Worm (Caenorhabditis elegans) whole organism, L4 larva: Measurements from ENCODE around the gene tctn-1.

ENCODE experiments used
- F49E8.2 ChIP-seq: sonication (generic microtip); optimal IDR thresholded peaks from 2 replicates; lab custom pipeline; 2016; ENCODE audit warnings: missing compliant biosample characterization, mild to moderate bottlenecking, missing genetic modification characterization, borderline replicate concordance
- R02D3.7 ChIP-seq: fragments of 150-350 bp; sonication (generic microtip); optimal IDR thresholded peaks from 3 replicates; lab custom pipeline; 2014; ENCODE audit warnings: missing biosample characterization, missing genetic modification characterization
- Y105C5A.15 ChIP-seq: fragments of 200-800 bp; sonication (Bioruptor generic); IDR thresholded peaks from 2 replicates; pipeline ENCODE4 v1.3.6; 2022; ENCODE audit warnings: missing genetic modification characterization, missing compliant biosample characterization
- Y5F2A.4 ChIP-seq: fragments of 200-800 bp; sonication (Bioruptor generic); optimal IDR thresholded peaks from 2 replicates; lab custom pipeline; 2018; ENCODE audit warnings: mild to moderate bottlenecking, missing genetic modification characterization, missing compliant biosample characterization
- aha-1 ChIP-seq: fragments of 150-350 bp; peaks from one replicate; lab custom pipeline; 2014; ENCODE audit warnings: missing biosample characterization, missing genetic modification characterization
- arid-1 ChIP-seq: fragments of 200-800 bp; sonication (Bioruptor generic); conservative IDR thresholded peaks from 2 replicates; pipeline ENCODE4 v1.3.6; 2022; ENCODE audit warnings: missing genetic modification reagents, missing genetic modification characterization, missing compliant biosample characterization
- ceh-32 ChIP-seq: sonication (generic microtip); optimal IDR thresholded peaks from 2 replicates; lab custom pipeline; 2016; ENCODE audit warnings: mild to moderate bottlenecking, missing genetic modification characterization, missing compliant biosample characterization; ENCODE audit not compliant: poor library complexity
- cey-2 ChIP-seq: sonication (generic microtip); optimal IDR thresholded peaks from 3 replicates; lab custom pipeline; 2017; ENCODE audit warnings: missing genetic modification characterization, mild to moderate bottlenecking, missing compliant biosample characterization, antibody characterized with exemption, borderline replicate concordance; ENCODE audit not compliant: insufficient read depth
- ctbp-1 ChIP-seq: fragments of 200-800 bp; sonication (Bioruptor generic); IDR thresholded peaks from 2 replicates; pipeline ENCODE4 v1.3.6; 2022; ENCODE audit warnings: missing genetic modification reagents, missing genetic modification characterization, missing compliant biosample characterization
- daf-16 ChIP-seq, 3 experiments: sonication (generic microtip); optimal IDR thresholded peaks; 2 replicates each; lab custom pipeline; 2016 to 2017; ENCODE audit warnings: missing genetic modification characterization in 3 of 3, missing genetic modification reagents in 3 of 3, mild to moderate bottlenecking in 2 of 3, missing compliant biosample characterization in 2 of 3, missing biosample characterization in 1 of 3, moderate library complexity in 1 of 3
- dpl-1 ChIP-seq: fragments of 150-350 bp; optimal IDR thresholded peaks from 2 replicates; lab custom pipeline; 2014; ENCODE audit warnings: missing biosample characterization, missing genetic modification reagents, missing genetic modification characterization
- dve-1 ChIP-seq: sonication (generic microtip); optimal IDR thresholded peaks from 2 replicates; lab custom pipeline; 2017; ENCODE audit warnings: antibody characterized with exemption, mild to moderate bottlenecking, missing genetic modification characterization, missing compliant biosample characterization; ENCODE audit not compliant: insufficient read depth
- egl-27 ChIP-seq: sonication (generic microtip); optimal IDR thresholded peaks from 3 replicates; lab custom pipeline; 2017; ENCODE audit warnings: missing biosample characterization, missing genetic modification reagents, missing genetic modification characterization
- fkh-10 ChIP-seq: fragments of 150-350 bp; optimal IDR thresholded peaks from 2 replicates; lab custom pipeline; 2014; ENCODE audit warnings: missing biosample characterization, missing genetic modification reagents, missing genetic modification characterization
- fos-1 ChIP-seq: fragments of 150-350 bp; optimal IDR thresholded peaks from 2 replicates; lab custom pipeline; 2014; ENCODE audit warnings: missing biosample characterization, missing genetic modification characterization
- hlh-11 ChIP-seq: fragments of 200-800 bp; sonication (Bioruptor generic); optimal IDR thresholded peaks from 2 replicates; lab custom pipeline; 2018; ENCODE audit warnings: mild to moderate bottlenecking, missing genetic modification characterization, missing compliant biosample characterization
- hmg-1.1 ChIP-seq: fragments of 200-800 bp; sonication (Bioruptor generic); IDR thresholded peaks from 2 replicates; pipeline ENCODE4 v1.3.6; 2022; ENCODE audit warnings: missing genetic modification reagents, missing genetic modification characterization, missing compliant biosample characterization
- lin-1 ChIP-seq: fragments of 200-800 bp; sonication (Bioruptor generic); IDR thresholded peaks from 2 replicates; pipeline ENCODE4 v1.3.6; 2022; ENCODE audit warnings: missing genetic modification reagents, missing genetic modification characterization, missing compliant biosample characterization
- lin-13 ChIP-seq: fragments of 150-350 bp; optimal IDR thresholded peaks from 2 replicates; lab custom pipeline; 2014; ENCODE audit warnings: missing biosample characterization, missing genetic modification reagents, missing genetic modification characterization
- lsy-2 ChIP-seq, 2 experiments: fragments of 150-350 bp in 1 of 2; sonication (generic microtip) in 1 of 2; optimal IDR thresholded peaks; 2 replicates each; lab custom pipeline; 2014 to 2017; ENCODE audit warnings: missing biosample characterization in 2 of 2, missing genetic modification characterization in 2 of 2
- madf-5 ChIP-seq, 2 experiments: fragments of 200-800 bp; sonication (Bioruptor generic); IDR thresholded peaks; 2 replicates each; pipeline ENCODE4 v1.3.6; 2022; ENCODE audit warnings: missing compliant biosample characterization in 2 of 2, missing genetic modification characterization in 2 of 2
- mdt-29 ChIP-seq: fragments of 200-800 bp; sonication (Bioruptor generic); IDR thresholded peaks from 2 replicates; pipeline ENCODE4 v1.3.6; 2022; ENCODE audit warnings: missing genetic modification reagents, missing genetic modification characterization, missing compliant biosample characterization
- mep-1 ChIP-seq: fragments of 150-350 bp; sonication (generic microtip); optimal IDR thresholded peaks from 3 replicates; lab custom pipeline; 2014; ENCODE audit warnings: missing biosample characterization, missing genetic modification characterization
- mxl-3 ChIP-seq: fragments of 200-800 bp; sonication (Bioruptor generic); optimal IDR thresholded peaks from 2 replicates; lab custom pipeline; 2018; ENCODE audit warnings: mild to moderate bottlenecking, missing genetic modification characterization, missing compliant biosample characterization
- nhr-11 ChIP-seq: fragments of 150-350 bp; optimal IDR thresholded peaks from 2 replicates; lab custom pipeline; 2014; ENCODE audit warnings: missing biosample characterization, missing genetic modification characterization
- nhr-25 ChIP-seq: sonication (generic microtip); optimal IDR thresholded peaks from 2 replicates; lab custom pipeline; 2017; ENCODE audit warnings: missing genetic modification characterization, mild to moderate bottlenecking, missing compliant biosample characterization, antibody characterized with exemption, moderate library complexity, borderline replicate concordance; ENCODE audit not compliant: insufficient read depth
- nhr-28 ChIP-seq: fragments of 150-350 bp; optimal IDR thresholded peaks from 2 replicates; lab custom pipeline; 2014; ENCODE audit warnings: missing biosample characterization, missing genetic modification characterization
- nhr-41 ChIP-seq: fragments of 200-800 bp; sonication (Bioruptor generic); IDR thresholded peaks from 2 replicates; pipeline ENCODE4 v1.3.6; 2022; ENCODE audit warnings: missing genetic modification reagents, missing genetic modification characterization, missing compliant biosample characterization
- pha-4 ChIP-seq, 2 experiments: fragments of 150-350 bp in 1 of 2; fragments of 200-800 bp in 1 of 2; sonication (Bioruptor generic) in 1 of 2; IDR thresholded peaks in 1 of 2; optimal IDR thresholded peaks in 1 of 2; 2 replicates each; pipeline versions ENCODE4 v1.3.6 to Lab custom; 2014 to 2022; ENCODE audit warnings: missing genetic modification characterization in 2 of 2, missing genetic modification reagents in 2 of 2, missing biosample characterization in 1 of 2, missing compliant biosample characterization in 1 of 2
- pqm-1 ChIP-seq: sonication (generic microtip); optimal IDR thresholded peaks from 2 replicates; lab custom pipeline; 2017; ENCODE audit warnings: missing biosample characterization, missing genetic modification characterization
- skn-1 ChIP-seq: fragments of 150-350 bp; optimal IDR thresholded peaks from 2 replicates; lab custom pipeline; 2014; ENCODE audit warnings: missing biosample characterization, missing genetic modification characterization
- unc-39 ChIP-seq: sonication (generic microtip); optimal IDR thresholded peaks from 2 replicates; lab custom pipeline; 2017; ENCODE audit warnings: missing biosample characterization, missing genetic modification characterization
- unc-62 ChIP-seq, 3 experiments: fragments of 150-350 bp in 1 of 3; sonication (generic microtip); optimal IDR thresholded peaks in 2 of 3; peaks in 1 of 3; 1 replicate in 1 of 3; 2 replicates in 2 of 3; lab custom pipeline; 2014 to 2017; ENCODE audit warnings: missing biosample characterization in 3 of 3, missing genetic modification characterization in 3 of 3, missing genetic modification reagents in 3 of 3, missing genotype in 1 of 3
- zag-1 ChIP-seq: fragments of 150-350 bp; optimal IDR thresholded peaks from 2 replicates; lab custom pipeline; 2014; ENCODE audit warnings: missing biosample characterization, missing genetic modification characterization

Gene tctn-1

DNA sequence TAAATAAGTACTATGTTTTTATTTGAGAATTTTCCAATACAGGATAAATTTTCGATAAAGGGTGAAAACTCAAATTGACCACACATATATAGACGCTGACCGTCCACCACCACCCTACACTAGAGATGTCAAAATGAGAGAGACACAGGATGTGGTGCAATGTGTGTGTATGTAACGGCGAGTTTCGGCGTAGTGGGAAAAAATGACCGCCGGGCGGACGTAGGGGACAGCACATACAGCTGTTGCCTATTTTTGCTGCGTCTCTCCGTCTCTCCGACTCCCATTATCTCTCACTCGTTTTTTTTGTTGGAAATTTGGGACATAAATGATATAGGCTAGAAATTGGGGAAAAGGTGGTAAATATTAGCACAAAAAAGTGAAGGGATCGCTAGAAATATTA is 33.5 kb upstream of the tctn-1 start:
- peak; percentile 22 for TF ChIP-seq dve-1 (tag; lab: Kevin White, UChicago)
- TF ChIP-seq unc-62 (GFP tag; optimal IDR thresholded peaks at IDR 0.05 in 1 of 2; lab: Kevin White, UChicago) = peak in 1 of 2 experiments; percentile 97
- TF ChIP-seq unc-62 (tag; optimal IDR thresholded peaks at IDR 0.05; lab: Kevin White, UChicago) = no peak
- TF ChIP-seq zag-1 = no peak
- TF ChIP-seq mdt-29 (GFP tag; lab: Robert Waterston, UW) = 0 out of 2 replicates have a peak, but pooled peaks have one; percentile 28
- peak; percentile 47 for TF ChIP-seq nhr-28
- TF ChIP-seq hmg-1.1 = 0 out of 2 replicates have a peak, but pooled peaks have one; percentile 37
- no peak for TF ChIP-seq madf-5 (GFP tag; IDR thresholded peaks at IDR 0.05; lab: Robert Waterston, UW)
- peak; percentile 67 for TF ChIP-seq hlh-11 (tag; lab: Kevin White, UChicago)
- no peak for TF ChIP-seq daf-16 (GFP tag; optimal IDR thresholded peaks at IDR 0.05; lab: Kevin White, UChicago)
- peak; percentile 32 for TF ChIP-seq daf-16 (tag; optimal IDR thresholded peaks at IDR 0.05; lab: Kevin White, UChicago)

DNA sequence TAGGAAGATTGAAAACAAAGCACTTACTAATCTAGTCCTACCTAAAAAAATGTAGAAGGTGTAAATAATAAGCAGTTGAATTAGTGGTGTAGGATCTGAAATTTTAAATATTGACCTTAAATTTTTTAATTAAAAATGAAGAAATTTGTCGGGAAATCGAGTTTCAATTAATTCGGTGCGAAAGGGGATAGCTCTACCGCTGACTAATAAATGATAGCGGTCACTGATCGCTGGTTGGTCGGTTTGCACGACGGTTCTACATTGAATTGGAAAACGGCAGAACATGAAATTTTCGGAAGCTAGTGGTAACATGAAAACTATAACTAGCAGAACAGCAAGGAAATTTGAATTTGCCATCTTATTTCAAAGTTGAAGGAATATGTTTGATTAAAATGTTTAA is 32.5 kb upstream of the tctn-1 start, which contains the start of gene set-15:
TSS of gene set-15 (minus strand) at position 101 of the 400 bp plus-strand sequence.
- TF ChIP-seq fos-1 (tag; lab: Kevin White, UChicago) (no peak), Y105C5A.15 (GFP tag; lab: Robert Waterston, UW) (no peak), lsy-2 (tag; optimal IDR thresholded peaks at IDR 0.05; lab: Kevin White, UChicago) (no peak), dpl-1 (GFP tag; lab: Kevin White, UChicago) (no peak), unc-39 (tag; lab: Kevin White, UChicago) (no peak), pha-4 (GFP tag; IDR thresholded peaks at IDR 0.05; lab: Robert Waterston, UW) (no peak), pha-4 (tag; optimal IDR thresholded peaks at IDR 0.05; lab: Kevin White, UChicago) (no peak), ceh-32 (tag; lab: Kevin White, UChicago) (no peak), zag-1 (no peak), fkh-10 (no peak), pqm-1 (no peak), mep-1 (no peak), nhr-41 (GFP tag; lab: Robert Waterston, UW) (no peak), Y5F2A.4 (GFP tag; lab: Kevin White, UChicago) (no peak)

DNA sequence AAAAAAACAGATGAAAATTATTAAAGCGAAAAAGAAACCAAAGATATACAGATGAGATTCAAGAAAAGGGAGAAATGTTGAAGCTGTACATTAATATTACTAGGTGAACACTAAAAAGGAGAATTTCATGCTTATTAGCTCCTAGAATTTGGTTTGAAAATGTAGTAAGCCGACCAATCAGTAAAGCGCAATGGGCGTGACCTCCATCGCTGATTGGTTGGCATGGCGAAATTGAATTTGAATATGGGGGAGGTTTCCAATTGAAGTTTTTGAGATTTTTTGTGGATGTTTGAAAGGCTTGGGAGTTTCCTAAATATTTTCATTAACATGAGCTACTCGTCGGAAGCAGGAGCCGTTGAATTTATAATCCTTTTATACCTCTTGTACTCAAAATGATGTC is 28.9 kb upstream of the tctn-1 start:
- no peak for TF ChIP-seq mdt-29 (GFP tag; lab: Robert Waterston, UW)
- no peak for TF ChIP-seq pqm-1
- no peak for TF ChIP-seq Y5F2A.4 (GFP tag; lab: Kevin White, UChicago)
- no peak for TF ChIP-seq cey-2
- TF ChIP-seq hlh-11 (tag; lab: Kevin White, UChicago) = no peak
- no peak for TF ChIP-seq ctbp-1 (GFP tag; lab: Robert Waterston, UW)
- TF ChIP-seq lin-13 (GFP tag; lab: Kevin White, UChicago) = no peak
- no peak for TF ChIP-seq nhr-11 (tag; lab: Kevin White, UChicago)
- no peak for TF ChIP-seq aha-1 (tag; lab: Kevin White, UChicago)
- no peak for TF ChIP-seq arid-1 (GFP tag; lab: Robert Waterston, UW)
- TF ChIP-seq mxl-3 = no peak
- TF ChIP-seq lin-1 (GFP tag; lab: Robert Waterston, UW) = no peak
- no peak for TF ChIP-seq R02D3.7 (tag; lab: Kevin White, UChicago)
- no peak for TF ChIP-seq F49E8.2 (tag; lab: Kevin White, UChicago)
- TF ChIP-seq skn-1 = no peak
- no peak for TF ChIP-seq daf-16 (GFP tag; optimal IDR thresholded peaks at IDR 0.05; lab: Kevin White, UChicago)
- TF ChIP-seq daf-16 (tag; optimal IDR thresholded peaks at IDR 0.05; lab: Kevin White, UChicago) = no peak
- TF ChIP-seq lsy-2 (tag; optimal IDR thresholded peaks at IDR 0.05; lab: Kevin White, UChicago) = no peak
- TF ChIP-seq egl-27 (tag; lab: Kevin White, UChicago) = no peak
- TF ChIP-seq nhr-25 (tag; lab: Kevin White, UChicago) = no peak
- TF ChIP-seq dve-1 (tag; lab: Kevin White, UChicago) = no peak
